Worm (Caenorhabditis elegans) whole organism, midembryonic: Measurements from ENCODE around the gene C05B5.2.

Experiments
- T22C8.4 ChIP-seq: fragments of 200-800 bp; sonication (Bioruptor generic); IDR thresholded peaks from 2 replicates; pipeline ENCODE4 v1.3.6; 2022; ENCODE audit warnings: missing genetic modification characterization, missing compliant biosample characterization
- cog-1 ChIP-seq: sonication (generic microtip); optimal IDR thresholded peaks from 2 replicates; lab custom pipeline; 2016; ENCODE audit warnings: missing genetic modification characterization, missing compliant biosample characterization
- flt-1 ChIP-seq: fragments of 200-800 bp; sonication (Bioruptor generic); IDR thresholded peaks from 2 replicates; pipeline ENCODE4 v1.3.6; 2022; ENCODE audit warnings: missing genetic modification characterization, missing compliant biosample characterization
- klf-2 ChIP-seq: fragments of 200-800 bp; sonication (Bioruptor generic); conservative IDR thresholded peaks from 2 replicates; pipeline ENCODE4 v1.3.6; 2022; ENCODE audit warnings: missing genetic modification reagents, missing genetic modification characterization, missing compliant biosample characterization
- med-1 ChIP-seq: sonication (generic microtip); optimal IDR thresholded peaks from 2 replicates; lab custom pipeline; 2017; ENCODE audit warnings: missing genetic modification characterization, mild to moderate bottlenecking, missing compliant biosample characterization, antibody characterized with exemption, missing genetic modification reagents; ENCODE audit not compliant: insufficient read depth
- ref-1 ChIP-seq: fragments of 200-800 bp; sonication (Bioruptor generic); conservative IDR thresholded peaks from 2 replicates; pipeline ENCODE4 v1.3.6; 2022; ENCODE audit warnings: missing genetic modification reagents, missing genetic modification characterization, missing compliant biosample characterization
- tab-1 ChIP-seq: fragments of 200-800 bp; sonication (Bioruptor generic); IDR thresholded peaks from 2 replicates; pipeline ENCODE4 v1.3.6; 2022; ENCODE audit warnings: missing genetic modification characterization, missing compliant biosample characterization
- ztf-23 ChIP-seq: fragments of 200-800 bp; sonication (Bioruptor generic); IDR thresholded peaks from 2 replicates; pipeline ENCODE4 v1.3.6; 2022; ENCODE audit warnings: missing genetic modification reagents, missing genetic modification characterization, missing compliant biosample characterization
- ztf-29 ChIP-seq: fragments of 200-800 bp; sonication (Bioruptor generic); IDR thresholded peaks from 2 replicates; pipeline ENCODE4 v1.3.6; 2022; ENCODE audit warnings: missing genetic modification reagents, missing genetic modification characterization, missing compliant biosample characterization

C05B5.2 gene

DNA sequence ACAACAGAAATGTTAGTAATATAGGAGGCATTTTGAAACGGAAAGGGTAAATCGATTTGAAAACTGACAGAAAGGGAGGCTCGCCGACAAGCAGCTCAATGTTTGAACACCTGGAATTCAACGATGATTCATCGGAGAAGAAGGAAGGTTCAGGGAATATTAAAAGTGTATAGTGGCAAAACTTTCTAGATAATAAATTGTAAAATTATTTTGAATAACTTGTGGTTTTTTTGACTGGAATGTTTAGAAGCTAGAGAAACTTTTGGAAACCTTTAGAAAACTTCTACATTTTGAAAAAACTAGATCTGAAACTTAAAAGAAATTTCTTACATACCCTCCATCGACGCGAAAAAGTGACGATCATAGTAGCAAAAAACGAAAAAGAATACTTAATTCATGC is 2.4 kb downstream of the C05B5.2 start, which contains the start of gene pqn-8:
Gene pqn-8 (minus strand): TSS at position 101 of the 400 bp plus-strand sequence.
- TF ChIP-seq tab-1 (GFP tag; lab: Robert Waterston, UW): no peak
- no peak for TF ChIP-seq med-1 (GFP tag; lab: Kevin White, UChicago)
- no peak for TF ChIP-seq flt-1

DNA sequence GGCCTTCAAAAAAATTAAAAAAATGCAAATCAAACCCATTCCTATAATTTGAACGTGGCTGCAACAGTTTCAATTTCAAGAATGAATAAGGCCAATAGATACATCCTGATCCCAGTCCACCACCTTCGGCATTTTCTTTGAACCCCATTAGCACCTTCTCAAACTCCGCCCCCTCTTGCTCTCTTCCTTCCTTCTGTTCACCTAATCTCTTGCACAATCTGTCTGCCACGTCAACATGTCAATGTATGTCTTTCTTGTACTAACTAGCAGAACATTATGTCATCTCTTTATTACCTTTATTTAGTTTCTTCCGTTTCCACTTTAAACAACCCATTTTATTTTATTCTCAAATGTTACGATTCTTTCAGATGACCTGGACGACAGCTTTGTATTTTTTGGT is 6.8 kb downstream of the C05B5.2 start, which contains the start of gene C05B5.4:
Gene C05B5.4 (plus strand): TSS at position 351 of the 400 bp plus-strand sequence.
- TF ChIP-seq flt-1 (no peak), cog-1 (tag; lab: Kevin White, UChicago) (no peak), klf-2 (GFP tag; lab: Robert Waterston, UW) (no peak), ref-1 (GFP tag; lab: Robert Waterston, UW) (no peak), ztf-29 (GFP tag; lab: Robert Waterston, UW) (no peak), T22C8.4 (no peak), tab-1 (GFP tag; lab: Robert Waterston, UW) (no peak), ztf-23 (GFP tag; lab: Robert Waterston, UW) (no peak), med-1 (GFP tag; lab: Kevin White, UChicago) (no peak)

DNA sequence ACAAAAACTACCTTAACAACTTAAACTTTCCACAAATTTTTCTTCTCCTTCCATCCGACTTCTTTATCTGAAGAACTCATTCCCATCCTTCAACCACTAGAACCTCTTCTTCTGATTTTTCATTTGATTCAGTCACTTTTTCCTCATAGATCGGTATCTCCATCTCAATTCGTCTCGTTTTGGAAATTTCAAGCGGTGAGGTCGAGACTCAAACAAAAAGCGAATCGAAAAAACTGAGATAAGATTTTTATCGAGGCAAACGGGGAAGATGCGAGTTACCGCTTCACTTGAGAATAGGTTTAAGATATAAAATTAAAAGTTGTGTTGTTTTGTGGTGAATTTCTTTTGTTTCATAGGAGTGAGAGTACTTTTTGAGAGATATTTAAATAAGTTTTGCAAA is 9.0 kb downstream of the C05B5.2 start:
- no peak for TF ChIP-seq klf-2 (GFP tag; lab: Robert Waterston, UW)
- no peak for TF ChIP-seq ref-1 (GFP tag; lab: Robert Waterston, UW)
- no peak for TF ChIP-seq tab-1 (GFP tag; lab: Robert Waterston, UW)
- no peak for TF ChIP-seq ztf-23 (GFP tag; lab: Robert Waterston, UW)
- TF ChIP-seq ztf-29 (GFP tag; lab: Robert Waterston, UW): no peak
- TF ChIP-seq flt-1: no peak
- TF ChIP-seq T22C8.4: no peak
- no peak for TF ChIP-seq med-1 (GFP tag; lab: Kevin White, UChicago)
- TF ChIP-seq cog-1 (tag; lab: Kevin White, UChicago): no peak

DNA sequence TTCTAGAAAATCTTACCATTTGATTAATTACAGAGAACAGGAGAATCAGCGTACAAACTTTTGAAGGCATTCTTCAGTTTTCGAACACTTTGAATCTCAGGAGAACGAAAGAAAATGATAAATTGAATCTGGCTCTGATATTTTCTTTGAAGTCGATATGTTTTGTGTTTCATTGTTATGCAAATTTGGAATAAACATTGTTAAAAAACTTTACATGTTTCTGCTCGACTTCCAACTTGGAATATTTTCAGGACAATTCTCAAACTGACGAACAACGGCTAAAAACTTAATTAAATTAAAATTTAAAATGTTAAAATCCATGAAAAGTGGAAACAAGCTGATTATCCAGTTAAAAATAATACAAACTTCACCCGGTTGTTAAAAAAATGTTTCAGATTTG is 12.0 kb downstream of the C05B5.2 start, which contains the start of gene C05B5.1:
Gene C05B5.1 (minus strand): TSS at position 101 of the 400 bp plus-strand sequence.
- no peak for TF ChIP-seq ztf-29 (GFP tag; lab: Robert Waterston, UW)
- TF ChIP-seq ref-1 (GFP tag; lab: Robert Waterston, UW): no peak
- TF ChIP-seq med-1 (GFP tag; lab: Kevin White, UChicago): no peak
- no peak for TF ChIP-seq klf-2 (GFP tag; lab: Robert Waterston, UW)

ce11 chrIII:9986827-9987429 is 13.4 kb downstream of the C05B5.2 start, which contains the start of gene C05B5.12:
TSS of gene C05B5.12 (plus strand) at chrIII:9987379.
- TF ChIP-seq med-1 (GFP tag; lab: Kevin White, UChicago) (no peak), cog-1 (tag; lab: Kevin White, UChicago) (no peak), ztf-29 (GFP tag; lab: Robert Waterston, UW) (no peak), ztf-23 (GFP tag; lab: Robert Waterston, UW) (no peak), klf-2 (GFP tag; lab: Robert Waterston, UW) (no peak), flt-1 (no peak), ref-1 (GFP tag; lab: Robert Waterston, UW) (no peak), tab-1 (GFP tag; lab: Robert Waterston, UW) (no peak), T22C8.4 (no peak)

DNA sequence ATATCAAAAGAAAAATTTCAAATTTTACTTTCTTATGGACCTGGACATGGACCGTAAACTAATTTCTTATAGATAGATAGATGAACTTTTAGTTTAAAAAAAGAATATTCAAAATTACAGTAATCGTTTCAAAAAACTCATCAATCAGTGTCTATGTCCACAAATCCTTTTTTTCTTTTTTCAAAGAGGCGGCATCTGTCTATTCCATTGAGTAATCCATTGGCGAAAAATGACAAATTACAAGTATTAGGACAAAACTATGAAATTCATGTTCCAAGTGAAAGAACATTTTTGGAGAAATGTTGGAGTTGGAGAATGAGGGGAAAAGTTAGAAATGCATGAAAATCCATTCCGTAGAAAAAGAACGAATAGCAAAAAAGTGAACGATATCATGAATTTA is 14.8 kb downstream of the C05B5.2 start:
- TF ChIP-seq flt-1: no peak
- no peak for TF ChIP-seq ztf-29 (GFP tag; lab: Robert Waterston, UW)
- no peak for TF ChIP-seq klf-2 (GFP tag; lab: Robert Waterston, UW)
- TF ChIP-seq cog-1 (tag; lab: Kevin White, UChicago): no peak
- no peak for TF ChIP-seq med-1 (GFP tag; lab: Kevin White, UChicago)
- TF ChIP-seq T22C8.4: no peak
- TF ChIP-seq ref-1 (GFP tag; lab: Robert Waterston, UW): no peak
- TF ChIP-seq ztf-23 (GFP tag; lab: Robert Waterston, UW): no peak
- no peak for TF ChIP-seq tab-1 (GFP tag; lab: Robert Waterston, UW)

DNA sequence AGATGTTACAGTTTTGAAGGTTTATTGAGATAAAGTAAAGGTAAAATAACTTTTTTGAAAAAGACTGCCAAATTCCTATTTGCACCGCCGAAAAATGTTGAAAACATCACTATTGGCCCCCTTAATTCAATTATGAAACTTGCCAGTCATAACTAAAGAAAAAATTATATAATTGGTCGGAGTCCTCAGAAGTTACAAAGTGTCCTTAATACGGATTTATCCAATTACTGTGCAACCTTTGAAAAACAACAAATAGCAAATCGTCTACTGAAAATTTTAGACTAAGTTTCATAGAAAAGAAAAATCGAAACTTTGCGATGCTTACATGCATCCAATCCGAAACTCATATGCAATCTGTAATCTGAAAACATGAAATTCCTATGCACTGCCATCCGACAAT is 15.7 kb downstream of the C05B5.2 start:
- TF ChIP-seq ref-1 (GFP tag; lab: Robert Waterston, UW): no peak
- TF ChIP-seq ztf-29 (GFP tag; lab: Robert Waterston, UW): no peak
- no peak for TF ChIP-seq T22C8.4
- no peak for TF ChIP-seq ztf-23 (GFP tag; lab: Robert Waterston, UW)
- TF ChIP-seq flt-1: no peak
- TF ChIP-seq cog-1 (tag; lab: Kevin White, UChicago): no peak
- no peak for TF ChIP-seq klf-2 (GFP tag; lab: Robert Waterston, UW)
- no peak for TF ChIP-seq med-1 (GFP tag; lab: Kevin White, UChicago)

DNA sequence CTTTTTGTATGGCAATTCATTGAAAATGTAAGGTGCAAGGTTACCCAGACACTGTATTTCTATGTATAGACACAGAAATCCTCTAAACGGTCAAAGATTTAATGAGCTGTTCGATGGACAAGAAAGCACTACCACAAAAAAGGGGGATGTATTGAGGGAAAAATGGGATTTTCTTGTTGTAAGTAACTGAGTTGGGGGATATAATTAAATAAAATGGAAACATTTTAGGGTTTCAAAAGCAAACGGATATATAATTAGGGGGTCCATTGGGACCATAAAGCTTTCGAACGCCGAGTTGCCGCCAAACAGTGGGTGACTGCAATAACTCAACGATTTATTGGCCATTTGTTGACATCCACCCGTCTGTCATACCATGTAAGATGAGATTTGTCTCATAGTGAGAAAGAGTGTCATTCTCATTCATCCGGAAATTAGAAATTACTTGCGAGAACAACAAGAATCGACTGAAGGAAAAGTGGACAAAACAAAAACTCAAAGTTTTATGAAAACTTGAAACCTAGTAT is 18.1 kb downstream of the C05B5.2 start:
- TF ChIP-seq T22C8.4 (no peak), klf-2 (GFP tag; lab: Robert Waterston, UW) (no peak), flt-1 (no peak), cog-1 (tag; lab: Kevin White, UChicago) (no peak), ref-1 (GFP tag; lab: Robert Waterston, UW) (no peak), ztf-29 (GFP tag; lab: Robert Waterston, UW) (no peak), tab-1 (GFP tag; lab: Robert Waterston, UW) (no peak), ztf-23 (GFP tag; lab: Robert Waterston, UW) (no peak), med-1 (GFP tag; lab: Kevin White, UChicago) (no peak)

- TF ChIP-seq cog-1 (tag; lab: Kevin White, UChicago): no peak
These were observed 26.6 kb downstream of the C05B5.2 start, which contains the start of gene R10E12.2 for ce11 chrIII:9973765-9974164. TSS of gene R10E12.2 (minus strand) at chrIII:9973865.
